Fruit fly (Drosophila melanogaster): Measurements from ENCODE around the gene CG13694.
A peak's percentile ranks its signal among the peaks of the same experiment; 100 is the strongest.

CG13694 gene

dm6 chr2L:138063-138462 lies 21.8 kb upstream of the CG13694 start:
- TF ChIP-seq CG17801 (GFP tag; optimal IDR thresholded peaks at IDR 0.05; ENCODE audit: partially characterized antibody) = no peak

dm6 chr2L:136747-137709 lies 20.7 kb upstream of the CG13694 start:
- no peak for TF ChIP-seq CG17801 (GFP tag; optimal IDR thresholded peaks at IDR 0.05; ENCODE audit: partially characterized antibody)

dm6 chr2L:136131-136426 lies 19.8 kb upstream of the CG13694 start:
- TF ChIP-seq CG17801 (GFP tag; optimal IDR thresholded peaks at IDR 0.05; ENCODE audit: partially characterized antibody) = no peak

- no peak for TF ChIP-seq CG17801 (GFP tag; optimal IDR thresholded peaks at IDR 0.05; ENCODE audit: partially characterized antibody)
These were observed 19.3 kb upstream of the CG13694 start for dm6 chr2L:135383-136130.

dm6 chr2L:134563-135382 lies 18.5 kb upstream of the CG13694 start:
- no peak for TF ChIP-seq CG17801 (GFP tag; optimal IDR thresholded peaks at IDR 0.05; ENCODE audit: partially characterized antibody)

- peak; percentile 49 for TF ChIP-seq CG17801 (GFP tag; optimal IDR thresholded peaks at IDR 0.05; ENCODE audit: partially characterized antibody)
These were observed 15.4 kb upstream of the CG13694 start, which contains the start of gene Gs1 for dm6 chr2L:131466-132270. TSS of gene Gs1 (plus strand) at chr2L:132077.

- TF ChIP-seq CG17801 (GFP tag; optimal IDR thresholded peaks at IDR 0.05; ENCODE audit: partially characterized antibody) = no peak
These were observed 14.4 kb upstream of the CG13694 start, which contains the start of gene CG3164 for dm6 chr2L:130691-131090. TSS of gene CG3164 (minus strand) at chr2L:130791.

- peak; percentile 91 for TF ChIP-seq CG17801 (GFP tag; optimal IDR thresholded peaks at IDR 0.05; ENCODE audit: partially characterized antibody)
These were observed 13.0 kb upstream of the CG13694 start for dm6 chr2L:128977-129941.

dm6 chr2L:128296-128715 lies 12.0 kb upstream of the CG13694 start:
- TF ChIP-seq CG17801 (GFP tag; optimal IDR thresholded peaks at IDR 0.05; ENCODE audit: partially characterized antibody) = no peak

dm6 chr2L:125364-126252 lies 9.3 kb upstream of the CG13694 start:
- TF ChIP-seq CG17801 (GFP tag; optimal IDR thresholded peaks at IDR 0.05; ENCODE audit: partially characterized antibody) = peak; percentile 46

dm6 chr2L:123007-123327 lies 6.7 kb upstream of the CG13694 start:
- TF ChIP-seq CG17801 (GFP tag; optimal IDR thresholded peaks at IDR 0.05; ENCODE audit: partially characterized antibody) = no peak
